Fruit fly (Drosophila melanogaster): Measurements from ENCODE around the gene CG7990.

dm6 chrX:19174092-19174491 lies 27.7 kb downstream of the CG7990 start:
- no peak for TF ChIP-seq Blimp-1 (GFP tag; optimal IDR thresholded peaks at IDR 0.05)
- no peak for TF ChIP-seq CG11762 (GFP tag; optimal IDR thresholded peaks at IDR 0.05; ENCODE audit: insufficient read depth)
- no peak for TF ChIP-seq CG34406 (GFP tag; optimal IDR thresholded peaks at IDR 0.05)
- no peak for TF ChIP-seq spab (GFP tag; optimal IDR thresholded peaks at IDR 0.05)
- no peak for TF ChIP-seq dac (GFP tag; optimal IDR thresholded peaks at IDR 0.05)
- TF ChIP-seq lz (GFP tag; optimal IDR thresholded peaks at IDR 0.05), result no peak
- TF ChIP-seq CG6854 (GFP tag; optimal IDR thresholded peaks at IDR 0.05), result no peak
- TF ChIP-seq CG6792 (GFP tag; optimal IDR thresholded peaks at IDR 0.05), result no peak
- no peak for TF ChIP-seq Met (GFP tag; optimal IDR thresholded peaks at IDR 0.05)
